ENCODE assay signal across 5 worm cellular contexts in the genomic region with DNA sequence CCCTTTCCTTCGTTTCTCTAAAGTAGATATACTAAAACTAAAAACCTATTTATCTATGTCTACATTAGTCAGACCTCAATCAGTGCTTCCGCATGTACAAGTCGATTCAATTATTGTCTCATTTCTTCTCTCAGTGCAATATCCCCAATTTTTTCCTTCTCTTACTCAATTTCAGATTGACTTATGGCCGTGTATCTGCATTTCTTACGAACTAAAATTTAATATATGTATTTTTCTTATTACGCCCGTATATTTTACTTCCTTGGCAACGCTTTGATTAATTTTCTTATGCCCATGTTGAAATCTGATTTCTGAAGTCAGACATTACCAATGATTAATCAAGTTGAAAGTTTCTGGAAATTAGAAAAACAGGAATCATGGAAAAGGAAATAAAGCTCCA.
TF ChIP-seq lines count a peak whose summit lies in the region.

No protein-coding gene starts in this region.

TF ChIP-seq in whole organism, L1 larva, 84 proteins besides CTCF, POLR2A, EP300 and RAD21 (continues in another document):
- TF ChIP-seq lsy-2 (tag; optimal IDR thresholded peaks at IDR 0.05; lab: Kevin White, UChicago) = peak; percentile 1 to 20
- no peak for TF ChIP-seq unc-62 (GFP tag; optimal IDR thresholded peaks at IDR 0.05; lab: Kevin White, UChicago)
- TF ChIP-seq nhr-71 (tag; optimal IDR thresholded peaks at IDR 0.05; lab: Kevin White, UChicago) = peak; percentile 64
- peak; percentile 60 for TF ChIP-seq nhr-47 (tag; optimal IDR thresholded peaks at IDR 0.05; lab: Kevin White, UChicago)
- TF ChIP-seq unc-86 (tag; optimal IDR thresholded peaks at IDR 0.05; lab: Kevin White, UChicago) = no peak
- TF ChIP-seq egl-13 (tag; optimal IDR thresholded peaks at IDR 0.05; lab: Kevin White, UChicago) = no peak
- TF ChIP-seq jun-1 (tag; optimal IDR thresholded peaks at IDR 0.05; lab: Kevin White, UChicago) = no peak
- TF ChIP-seq elt-3 (tag; optimal IDR thresholded peaks at IDR 0.05; lab: Kevin White, UChicago) = no peak
- TF ChIP-seq C34B4.2 (tag; optimal IDR thresholded peaks at IDR 0.05; lab: Kevin White, UChicago) = no peak
- TF ChIP-seq nhr-12 (tag; optimal IDR thresholded peaks at IDR 0.05; lab: Kevin White, UChicago) = no peak
- no peak for TF ChIP-seq C04F5.9 (tag; optimal IDR thresholded peaks at IDR 0.05; lab: Kevin White, UChicago)
- TF ChIP-seq nhr-11 (tag; optimal IDR thresholded peaks at IDR 0.05; lab: Kevin White, UChicago) = peak; percentile 54
- TF ChIP-seq nhr-237 (tag; optimal IDR thresholded peaks at IDR 0.05; lab: Kevin White, UChicago) = peak; percentile 54
- peak; percentile 75 for TF ChIP-seq lin-14 (GFP tag; optimal IDR thresholded peaks at IDR 0.05; lab: Kevin White, UChicago)
- no peak for TF ChIP-seq nhr-28 (tag; optimal IDR thresholded peaks at IDR 0.05; lab: Kevin White, UChicago)
- TF ChIP-seq nhr-20 (tag; optimal IDR thresholded peaks at IDR 0.05; lab: Kevin White, UChicago) = peak; percentile 20
- peak; percentile 27 for TF ChIP-seq tbx-2 (tag; optimal IDR thresholded peaks at IDR 0.05; lab: Kevin White, UChicago)
- TF ChIP-seq fkh-8 (tag; optimal IDR thresholded peaks at IDR 0.05; lab: Kevin White, UChicago) = peak; percentile 82

TF ChIP-seq in whole organism, L2 larva, 48 proteins besides CTCF, POLR2A, EP300 and RAD21:
- peak; percentile 50 for TF ChIP-seq nhr-21 (tag; optimal IDR thresholded peaks at IDR 0.05; lab: Kevin White, UChicago)
- peak; percentile 15 for TF ChIP-seq dmd-4 (tag; optimal IDR thresholded peaks at IDR 0.05; lab: Kevin White, UChicago)
- no peak for TF ChIP-seq ztf-4 (tag; optimal IDR thresholded peaks at IDR 0.05; lab: Kevin White, UChicago)
- peak in 1 of 2 experiments; percentile 50 for TF ChIP-seq lsy-2 (tag; optimal IDR thresholded peaks at IDR 0.05; lab: Kevin White, UChicago)

TF ChIP-seq in whole organism, L4 larva, 104 proteins besides CTCF, POLR2A, EP300 and RAD21:
- TF ChIP-seq unc-62 (GFP tag; optimal IDR thresholded peaks at IDR 0.05 in 1 of 2; lab: Kevin White, UChicago) (peak in 1 of 2 experiments; percentile 43), unc-62 (tag; optimal IDR thresholded peaks at IDR 0.05; lab: Kevin White, UChicago) (no peak), F37D6.2 (tag; optimal IDR thresholded peaks at IDR 0.05; lab: Kevin White, UChicago) (peak; percentile 12), tra-1 (GFP tag; IDR thresholded peaks at IDR 0.05; lab: Robert Waterston, UW) (no peak), ces-1 (GFP tag; optimal IDR thresholded peaks at IDR 0.05; lab: Kevin White, UChicago) (peak; percentile 60), rbr-2 (tag; optimal IDR thresholded peaks at IDR 0.05; lab: Kevin White, UChicago) (peak; percentile 8), nhr-11 (tag; optimal IDR thresholded peaks at IDR 0.05; lab: Kevin White, UChicago) (peak; percentile 42), lin-13 (GFP tag; optimal IDR thresholded peaks at IDR 0.05; lab: Kevin White, UChicago) (no peak), mep-1 (tag; optimal IDR thresholded peaks at IDR 0.05; lab: Kevin White, UChicago) (no peak), lsy-2 (tag; optimal IDR thresholded peaks at IDR 0.05; lab: Kevin White, UChicago) (peak in 1 of 2 experiments; percentile 14)

TF ChIP-seq in whole organism, late embryonic, 69 proteins besides CTCF, POLR2A, EP300 and RAD21:
- peak; percentile 98 for TF ChIP-seq ceh-14 (tag; optimal IDR thresholded peaks at IDR 0.05; lab: Kevin White, UChicago)
- TF ChIP-seq pat-9 (tag; optimal IDR thresholded peaks at IDR 0.05; lab: Kevin White, UChicago) = no peak
- no peak for TF ChIP-seq ceh-24 (tag; optimal IDR thresholded peaks at IDR 0.05; lab: Kevin White, UChicago)
- TF ChIP-seq nhr-232 (tag; optimal IDR thresholded peaks at IDR 0.05; lab: Kevin White, UChicago) = no peak
- no peak for TF ChIP-seq nhr-11 (tag; optimal IDR thresholded peaks at IDR 0.05; lab: Kevin White, UChicago)
- no peak for TF ChIP-seq K09A11.1 (tag; optimal IDR thresholded peaks at IDR 0.05; lab: Kevin White, UChicago; ENCODE audit: insufficient read depth)
- TF ChIP-seq odd-2 (tag; optimal IDR thresholded peaks at IDR 0.05; lab: Kevin White, UChicago) = no peak
- no peak for TF ChIP-seq K02D7.2 (tag; optimal IDR thresholded peaks at IDR 0.05; lab: Kevin White, UChicago)
- TF ChIP-seq sdc-2 (tag; optimal IDR thresholded peaks at IDR 0.05; lab: Kevin White, UChicago) = no peak
- TF ChIP-seq dmd-4 (tag; optimal IDR thresholded peaks at IDR 0.05; lab: Kevin White, UChicago; ENCODE audit: borderline replicate concordance) = no peak
- TF ChIP-seq hlh-6 (tag; optimal IDR thresholded peaks at IDR 0.05; lab: Kevin White, UChicago) = no peak
- TF ChIP-seq ttx-3 (tag; optimal IDR thresholded peaks at IDR 0.05; lab: Kevin White, UChicago) = no peak
- TF ChIP-seq unc-42 (tag; optimal IDR thresholded peaks at IDR 0.05; lab: Kevin White, UChicago) = peak; percentile 93
- no peak for TF ChIP-seq gmeb-2 (tag; optimal IDR thresholded peaks at IDR 0.05; lab: Kevin White, UChicago)
- no peak for TF ChIP-seq tbx-7 (tag; optimal IDR thresholded peaks at IDR 0.05; lab: Kevin White, UChicago)
- TF ChIP-seq nfya-1 (tag; optimal IDR thresholded peaks at IDR 0.05; lab: Kevin White, UChicago) = no peak

TF ChIP-seq in whole organism, mixed stage, embryonic, 35 proteins besides CTCF, POLR2A, EP300 and RAD21:
- TF ChIP-seq lsy-2 (tag; optimal IDR thresholded peaks at IDR 0.05; lab: Kevin White, UChicago) (no peak), unc-120 (tag; optimal IDR thresholded peaks at IDR 0.05; lab: Kevin White, UChicago; ENCODE audit: poor library complexity, severe bottlenecking) (no peak), mls-2 (tag; optimal IDR thresholded peaks at IDR 0.05; lab: Kevin White, UChicago) (no peak), unc-39 (tag; optimal IDR thresholded peaks at IDR 0.05; lab: Kevin White, UChicago) (no peak), lin-13 (tag; optimal IDR thresholded peaks at IDR 0.05; lab: Kevin White, UChicago) (no peak), nhr-28 (tag; optimal IDR thresholded peaks at IDR 0.05; lab: Kevin White, UChicago) (no peak), ces-1 (GFP tag; optimal IDR thresholded peaks at IDR 0.05; lab: Kevin White, UChicago) (peak; percentile 95), lin-32 (GFP tag; optimal IDR thresholded peaks at IDR 0.05; lab: Kevin White, UChicago) (no peak)
TF ChIP-seq in whole organism, mixed stage, embryonic: peak in this region for 1.
